Worm (Caenorhabditis elegans) whole organism, late embryonic: ENCODE measurements around the gene srv-22.

Experiments
- C08G9.2 ChIP-seq: sonication (generic microtip); optimal IDR thresholded peaks from 2 replicates; lab custom pipeline; 2016; ENCODE audit warnings: mild to moderate bottlenecking, missing genetic modification characterization, moderate library complexity, missing compliant biosample characterization
- K02D7.2 ChIP-seq: sonication (generic microtip); optimal IDR thresholded peaks from 2 replicates; lab custom pipeline; 2017; ENCODE audit warnings: mild to moderate bottlenecking, missing genetic modification characterization, missing compliant biosample characterization
- K09A11.1 ChIP-seq: sonication (generic microtip); optimal IDR thresholded peaks from 2 replicates; lab custom pipeline; 2017; ENCODE audit warnings: antibody characterized with exemption, mild to moderate bottlenecking, missing genetic modification characterization, missing compliant biosample characterization; ENCODE audit not compliant: insufficient read depth
- Y22D7AL.16 ChIP-seq: sonication (generic microtip); optimal IDR thresholded peaks from 2 replicates; lab custom pipeline; 2016; ENCODE audit warnings: missing genetic modification characterization, missing compliant biosample characterization
- ahr-1 ChIP-seq: sonication (generic microtip); optimal IDR thresholded peaks from 2 replicates; lab custom pipeline; 2016; ENCODE audit warnings: missing genetic modification characterization, missing compliant biosample characterization
- ama-1 ChIP-seq: fragments of 150-350 bp; optimal IDR thresholded peaks from 2 replicates; lab custom pipeline; 2014
- ceh-14 ChIP-seq: sonication (generic microtip); optimal IDR thresholded peaks from 2 replicates; lab custom pipeline; 2016; ENCODE audit warnings: missing genotype, missing genetic modification characterization, missing compliant biosample characterization
- ceh-2 ChIP-seq: sonication (generic microtip); optimal IDR thresholded peaks from 2 replicates; lab custom pipeline; 2016; ENCODE audit warnings: missing genotype, missing genetic modification characterization, missing compliant biosample characterization
- ceh-22 ChIP-seq: sonication (generic microtip); optimal IDR thresholded peaks from 2 replicates; lab custom pipeline; 2017; ENCODE audit warnings: missing biosample characterization, missing genetic modification characterization
- ceh-24 ChIP-seq: sonication (generic microtip); optimal IDR thresholded peaks from 2 replicates; lab custom pipeline; 2016; ENCODE audit warnings: mild to moderate bottlenecking, missing genetic modification characterization, missing compliant biosample characterization
- ceh-30 ChIP-seq: fragments of 150-350 bp; optimal IDR thresholded peaks from 2 replicates; lab custom pipeline; 2014; ENCODE audit warnings: missing biosample characterization, missing genetic modification characterization
- ceh-31 ChIP-seq: sonication (generic microtip); optimal IDR thresholded peaks from 2 replicates; lab custom pipeline; 2016; ENCODE audit warnings: missing genetic modification characterization, missing compliant biosample characterization
- ceh-34 ChIP-seq: sonication (generic microtip); optimal IDR thresholded peaks from 2 replicates; lab custom pipeline; 2016; ENCODE audit warnings: mild to moderate bottlenecking, missing genetic modification characterization, missing compliant biosample characterization
- ceh-6 ChIP-seq: fragments of 200-800 bp; sonication (Bioruptor generic); optimal IDR thresholded peaks from 2 replicates; lab custom pipeline; 2018; ENCODE audit warnings: mild to moderate bottlenecking, missing genetic modification characterization, missing compliant biosample characterization
- ceh-9 ChIP-seq: sonication (generic microtip); optimal IDR thresholded peaks from 2 replicates; lab custom pipeline; 2016; ENCODE audit warnings: mild to moderate bottlenecking, missing genetic modification characterization, inconsistent platforms, missing compliant biosample characterization
- che-1 ChIP-seq: sonication (generic microtip); optimal IDR thresholded peaks from 2 replicates; lab custom pipeline; 2016; ENCODE audit warnings: mild to moderate bottlenecking, missing genetic modification characterization, missing compliant biosample characterization
- dve-1 ChIP-seq: sonication (generic microtip); optimal IDR thresholded peaks from 2 replicates; lab custom pipeline; 2017; ENCODE audit warnings: antibody characterized with exemption, mild to moderate bottlenecking, missing genetic modification characterization, missing compliant biosample characterization
- elt-2 ChIP-seq: sonication (generic microtip); optimal IDR thresholded peaks from 2 replicates; lab custom pipeline; 2016; ENCODE audit warnings: missing genetic modification reagents, missing genetic modification characterization, missing compliant biosample characterization
- elt-4 ChIP-seq: sonication (generic microtip); optimal IDR thresholded peaks from 2 replicates; lab custom pipeline; 2016; ENCODE audit warnings: missing genetic modification characterization, missing compliant biosample characterization
- ets-4 ChIP-seq: sonication (generic microtip); optimal IDR thresholded peaks from 2 replicates; lab custom pipeline; 2016; ENCODE audit warnings: missing genetic modification characterization, missing compliant biosample characterization
- fkh-6 ChIP-seq: sonication (generic microtip); optimal IDR thresholded peaks from 2 replicates; lab custom pipeline; 2016; ENCODE audit warnings: missing genetic modification characterization, missing compliant biosample characterization
- gmeb-2 ChIP-seq: sonication (generic microtip); optimal IDR thresholded peaks from 2 replicates; lab custom pipeline; 2016; ENCODE audit warnings: missing genetic modification characterization, inconsistent platforms, missing compliant biosample characterization
- hlh-13 ChIP-seq: fragments of 200-800 bp; sonication (Bioruptor generic); optimal IDR thresholded peaks from 2 replicates; lab custom pipeline; 2018; ENCODE audit warnings: mild to moderate bottlenecking, missing genetic modification characterization, missing compliant biosample characterization
- lin-11 ChIP-seq: fragments of 200-800 bp; sonication (Bioruptor generic); optimal IDR thresholded peaks from 2 replicates; lab custom pipeline; 2018; ENCODE audit warnings: mild to moderate bottlenecking, missing genetic modification characterization, missing compliant biosample characterization
- madf-2 ChIP-seq: sonication (generic microtip); optimal IDR thresholded peaks from 2 replicates; lab custom pipeline; 2017; ENCODE audit warnings: missing genetic modification characterization, missing compliant biosample characterization
- mec-3 ChIP-seq: sonication (generic microtip); optimal IDR thresholded peaks from 2 replicates; lab custom pipeline; 2016; ENCODE audit warnings: borderline replicate concordance, missing genetic modification characterization, missing compliant biosample characterization
- nfya-1 ChIP-seq: sonication (generic microtip); optimal IDR thresholded peaks from 2 replicates; lab custom pipeline; 2017; ENCODE audit warnings: missing genetic modification characterization, mild to moderate bottlenecking, missing compliant biosample characterization, antibody characterized with exemption, moderate library complexity
- nhr-232 ChIP-seq: sonication (generic microtip); optimal IDR thresholded peaks from 2 replicates; lab custom pipeline; 2016; ENCODE audit warnings: missing genetic modification characterization, missing compliant biosample characterization
- pag-3 ChIP-seq: sonication (generic microtip); optimal IDR thresholded peaks from 2 replicates; lab custom pipeline; 2016; ENCODE audit warnings: missing compliant biosample characterization, missing genetic modification characterization, borderline replicate concordance
- pat-9 ChIP-seq: fragments of 200-800 bp; sonication (Bioruptor generic); optimal IDR thresholded peaks from 2 replicates; lab custom pipeline; 2018; ENCODE audit warnings: mild to moderate bottlenecking, missing genetic modification characterization, moderate library complexity, missing compliant biosample characterization
- pha-4 ChIP-seq: fragments of 150-350 bp; optimal IDR thresholded peaks from 2 replicates; lab custom pipeline; 2018; ENCODE audit warnings: missing biosample characterization, missing genetic modification reagents, missing genetic modification characterization
- pros-1 ChIP-seq: fragments of 150-350 bp; optimal IDR thresholded peaks from 2 replicates; lab custom pipeline; 2014; ENCODE audit warnings: missing biosample characterization, missing genetic modification reagents, missing genetic modification characterization
- rnt-1 ChIP-seq: sonication (generic microtip); optimal IDR thresholded peaks from 2 replicates; lab custom pipeline; 2016; ENCODE audit warnings: missing genetic modification characterization, missing compliant biosample characterization
- sox-2 ChIP-seq: fragments of 200-800 bp; sonication (Bioruptor generic); IDR thresholded peaks from 2 replicates; pipeline ENCODE4 v1.3.6; 2022; ENCODE audit warnings: missing genetic modification reagents, missing genetic modification characterization, missing compliant biosample characterization
- syd-9 ChIP-seq: sonication (generic microtip); optimal IDR thresholded peaks from 2 replicates; lab custom pipeline; 2016; ENCODE audit warnings: mild to moderate bottlenecking, missing genetic modification characterization, moderate library complexity, missing compliant biosample characterization
- tbx-2 ChIP-seq: sonication (generic microtip); optimal IDR thresholded peaks from 2 replicates; lab custom pipeline; 2016; ENCODE audit warnings: missing genetic modification characterization, missing compliant biosample characterization
- tbx-7 ChIP-seq: sonication (generic microtip); optimal IDR thresholded peaks from 2 replicates; lab custom pipeline; 2016; ENCODE audit warnings: missing genotype, missing genetic modification characterization, missing compliant biosample characterization
- ttx-3 ChIP-seq: sonication (generic microtip); optimal IDR thresholded peaks from 2 replicates; lab custom pipeline; 2016; ENCODE audit warnings: missing genetic modification reagents, missing genetic modification characterization, missing compliant biosample characterization
- unc-42 ChIP-seq: sonication (generic microtip); optimal IDR thresholded peaks from 2 replicates; lab custom pipeline; 2016; ENCODE audit warnings: missing genotype, missing genetic modification characterization, missing compliant biosample characterization
- unc-55 ChIP-seq: sonication (generic microtip); optimal IDR thresholded peaks from 2 replicates; lab custom pipeline; 2017; ENCODE audit warnings: missing biosample characterization, missing genetic modification reagents, missing genetic modification characterization
- unc-86 ChIP-seq: sonication (generic microtip); optimal IDR thresholded peaks from 2 replicates; lab custom pipeline; 2016; ENCODE audit warnings: missing genetic modification characterization, missing compliant biosample characterization
- zip-5 ChIP-seq: sonication (generic microtip); optimal IDR thresholded peaks from 2 replicates; lab custom pipeline; 2016; ENCODE audit warnings: missing genetic modification characterization, missing compliant biosample characterization
- ztf-16 ChIP-seq: sonication (generic microtip); optimal IDR thresholded peaks from 2 replicates; lab custom pipeline; 2017; ENCODE audit warnings: missing genetic modification characterization, missing compliant biosample characterization

srv-22 gene

ce11 chrIV:5867189-5867588, 12.6 kb downstream of the srv-22 start, which contains the start of gene C06E7.88:
TSS of gene C06E7.88 (minus strand) at chrIV:5867289.
- TF ChIP-seq syd-9 (tag; lab: Kevin White, UChicago): no peak
- TF ChIP-seq ceh-14: no peak
- TF ChIP-seq ttx-3: no peak
- TF ChIP-seq ceh-34 (tag; lab: Kevin White, UChicago): no peak
- no peak for TF ChIP-seq unc-55
- no peak for TF ChIP-seq nfya-1 (tag; lab: Kevin White, UChicago)
- no peak for TF ChIP-seq unc-42 (tag; lab: Kevin White, UChicago)
- no peak for TF ChIP-seq K09A11.1 (tag; lab: Kevin White, UChicago)
- TF ChIP-seq fkh-6 (tag; lab: Kevin White, UChicago): no peak
- TF ChIP-seq ceh-22 (tag; lab: Kevin White, UChicago): no peak
- no peak for TF ChIP-seq tbx-7 (tag; lab: Kevin White, UChicago)
- TF ChIP-seq ets-4 (tag; lab: Kevin White, UChicago): no peak
- TF ChIP-seq hlh-13: no peak

ce11 chrIV:5865818-5866217, 13.9 kb downstream of the srv-22 start, which contains the start of gene spe-27:
TSS of gene spe-27 (minus strand) at chrIV:5865918.
- TF ChIP-seq ceh-6 (no peak), pag-3 (tag; lab: Kevin White, UChicago) (no peak), nhr-232 (no peak), dve-1 (tag; lab: Kevin White, UChicago) (no peak), lin-11 (no peak), fkh-6 (tag; lab: Kevin White, UChicago) (no peak), sox-2 (GFP tag; lab: Robert Waterston, UW) (no peak), mec-3 (tag; lab: Kevin White, UChicago) (no peak), ets-4 (tag; lab: Kevin White, UChicago) (no peak), C08G9.2 (no peak), ceh-30 (tag; lab: Kevin White, UChicago) (no peak), K02D7.2 (tag; lab: Kevin White, UChicago) (no peak), unc-86 (tag; lab: Kevin White, UChicago) (no peak), Y22D7AL.16 (no peak), ahr-1 (no peak)

ce11 chrIV:5860762-5861161, 19.0 kb downstream of the srv-22 start:
- TF ChIP-seq tbx-2 (tag; lab: Kevin White, UChicago): peak; percentile 37
- no peak for TF ChIP-seq pat-9 (tag; lab: Kevin White, UChicago)
- TF ChIP-seq ceh-2 (tag; lab: Kevin White, UChicago): peak; percentile 22
- no peak for TF ChIP-seq Y22D7AL.16
- peak; percentile 50 for TF ChIP-seq pros-1 (tag; lab: Kevin White, UChicago)
- TF ChIP-seq ceh-31: peak; percentile 78
- no peak for TF ChIP-seq ceh-24
- no peak for TF ChIP-seq ceh-9 (tag; lab: Kevin White, UChicago)
- no peak for TF ChIP-seq ceh-6
- no peak for TF ChIP-seq ztf-16 (tag; lab: Kevin White, UChicago)
- no peak for TF ChIP-seq che-1
- peak; percentile 14 for TF ChIP-seq nfya-1 (tag; lab: Kevin White, UChicago)
- TF ChIP-seq ceh-34 (tag; lab: Kevin White, UChicago): peak; percentile 19

- TF ChIP-seq sox-2 (GFP tag; lab: Robert Waterston, UW) (no peak), rnt-1 (tag; lab: Kevin White, UChicago) (no peak), K02D7.2 (tag; lab: Kevin White, UChicago) (no peak), gmeb-2 (tag; lab: Kevin White, UChicago) (no peak), K09A11.1 (tag; lab: Kevin White, UChicago) (no peak), ceh-34 (tag; lab: Kevin White, UChicago) (no peak), pat-9 (tag; lab: Kevin White, UChicago) (no peak), ceh-2 (tag; lab: Kevin White, UChicago) (no peak), Y22D7AL.16 (no peak), madf-2 (tag; lab: Kevin White, UChicago) (no peak), ceh-22 (tag; lab: Kevin White, UChicago) (no peak), elt-2 (tag; lab: Kevin White, UChicago) (no peak), pha-4 (tag; lab: Kevin White, UChicago) (no peak), zip-5 (tag; lab: Kevin White, UChicago) (no peak), ceh-24 (no peak), ama-1 (lab: Kevin White, UChicago) (no peak), elt-4 (tag; lab: Kevin White, UChicago) (no peak)
Measured at ce11 chrIV:5859876-5860275, 19.9 kb downstream of the srv-22 start, which contains the start of gene C06E7.4. TSS of gene C06E7.4 (minus strand) at chrIV:5859976.
